Fruit fly (Drosophila melanogaster) whole organism, embryonic: Measurements from ENCODE around the gene CG14459.

Experiments
- Adf1 ChIP-seq: fragments of 200-800 bp; sonication (Bioruptor generic); IDR thresholded peaks from 2 replicates; pipeline ENCODE4 v1.3.6; 2022; ENCODE audit warnings: missing biosample characterization, missing genetic modification characterization
- Atf-2 ChIP-seq: fragments of 200-800 bp; sonication (Bioruptor generic); optimal IDR thresholded peaks from 2 replicates; lab custom pipeline; 2016; ENCODE audit warnings: missing biosample characterization, missing genetic modification characterization
- CG11696 ChIP-seq: fragments of 200-800 bp; sonication (Bioruptor generic); IDR thresholded peaks from 2 replicates; pipeline ENCODE4 v1.3.6; 2022; ENCODE audit warnings: missing biosample characterization, missing genetic modification characterization
- CG11723 ChIP-seq: fragments of 200-800 bp; sonication (Bioruptor generic); optimal IDR thresholded peaks from 2 replicates; lab custom pipeline; 2017; ENCODE audit warnings: missing biosample characterization, mild to moderate bottlenecking, missing genetic modification characterization
- CG12236 ChIP-seq: fragments of 200-800 bp; sonication (Bioruptor generic); optimal IDR thresholded peaks from 2 replicates; lab custom pipeline; 2016; ENCODE audit warnings: missing biosample characterization, missing genetic modification characterization
- CG12744 ChIP-seq: fragments of 200-800 bp; sonication (Bioruptor generic); optimal IDR thresholded peaks from 2 replicates; lab custom pipeline; 2016; ENCODE audit warnings: missing biosample characterization, missing genetic modification characterization
- CG12942 ChIP-seq: fragments of 200-800 bp; sonication (Bioruptor generic); optimal IDR thresholded peaks from 3 replicates; lab custom pipeline; 2016; ENCODE audit warnings: missing biosample characterization, missing genetic modification characterization
- CG15514 ChIP-seq: fragments of 200-800 bp; sonication (Bioruptor generic); optimal IDR thresholded peaks from 3 replicates; lab custom pipeline; 2017; ENCODE audit warnings: missing biosample characterization, missing genetic modification characterization, mild to moderate bottlenecking, moderate library complexity, missing genetic modification reagents
- CG2120 ChIP-seq: fragments of 200-800 bp; sonication (Bioruptor generic); optimal IDR thresholded peaks from 3 replicates; lab custom pipeline; 2016; ENCODE audit warnings: missing biosample characterization, missing genetic modification characterization
- CG34224 ChIP-seq: fragments of 200-800 bp; sonication (Bioruptor generic); IDR thresholded peaks from 3 replicates; pipeline ENCODE4 v1.3.6; 2022; ENCODE audit warnings: missing biosample characterization, missing genetic modification characterization; ENCODE audit not compliant: partially characterized antibody
- CG42726 ChIP-seq: fragments of 200-800 bp; sonication (Bioruptor generic); IDR thresholded peaks from 2 replicates; pipeline ENCODE4 v1.3.6; 2022; ENCODE audit warnings: missing biosample characterization, missing genetic modification characterization; ENCODE audit not compliant: partially characterized antibody
- CG4360 ChIP-seq: fragments of 200-800 bp; sonication (Bioruptor generic); IDR thresholded peaks from 2 replicates; pipeline ENCODE4 v1.3.6; 2022; ENCODE audit warnings: missing biosample characterization, missing genetic modification characterization
- CG5180 ChIP-seq: fragments of 200-800 bp; sonication (Bioruptor generic); optimal IDR thresholded peaks from 3 replicates; lab custom pipeline; 2017; ENCODE audit warnings: missing biosample characterization, missing genetic modification characterization, mild to moderate bottlenecking, moderate library complexity, missing genetic modification reagents
- CG7271 ChIP-seq: fragments of 200-800 bp; sonication (Bioruptor generic); optimal IDR thresholded peaks from 2 replicates; lab custom pipeline; 2018; ENCODE audit warnings: missing biosample characterization, mild to moderate bottlenecking, missing genetic modification characterization, moderate library complexity
- CG7357 ChIP-seq: fragments of 200-800 bp; sonication (Bioruptor generic); IDR thresholded peaks from 3 replicates; pipeline ENCODE4 v1.3.6; 2022; ENCODE audit warnings: missing biosample characterization, missing genetic modification characterization
- CG9215 ChIP-seq: fragments of 200-800 bp; sonication (Bioruptor generic); IDR thresholded peaks from 2 replicates; pipeline ENCODE4 v1.3.6; 2022; ENCODE audit warnings: missing biosample characterization, missing genetic modification characterization
- CG9727 ChIP-seq: fragments of 200-800 bp; sonication (Bioruptor generic); optimal IDR thresholded peaks from 3 replicates; lab custom pipeline; 2017; ENCODE audit warnings: missing biosample characterization, mild to moderate bottlenecking, missing genetic modification characterization
- CG9932 ChIP-seq: fragments of 200-800 bp; sonication (Bioruptor generic); IDR thresholded peaks from 2 replicates; pipeline ENCODE4 v1.3.6; 2022; ENCODE audit warnings: missing biosample characterization, missing genetic modification characterization
- CTCF ChIP-seq: fragments of 200-800 bp; sonication (Bioruptor generic); optimal IDR thresholded peaks from 2 replicates; lab custom pipeline; 2017; ENCODE audit warnings: missing biosample characterization, mild to moderate bottlenecking, missing genetic modification characterization, moderate library complexity
- Dip3 ChIP-seq: fragments of 200-800 bp; sonication (Bioruptor generic); optimal IDR thresholded peaks from 3 replicates; lab custom pipeline; 2016; ENCODE audit warnings: missing biosample characterization, missing genetic modification characterization
- E2f1 ChIP-seq: fragments of 200-800 bp; sonication (Bioruptor generic); IDR thresholded peaks from 2 replicates; pipeline ENCODE4 v1.3.6; 2022; ENCODE audit warnings: missing biosample characterization, missing genetic modification characterization
- E2f2 ChIP-seq: fragments of 200-800 bp; sonication (Bioruptor generic); IDR thresholded peaks from 2 replicates; pipeline ENCODE4 v1.3.6; 2022; ENCODE audit warnings: missing biosample characterization, missing genetic modification characterization
- Lhr ChIP-seq: fragments of 200-800 bp; sonication (Bioruptor generic); optimal IDR thresholded peaks from 3 replicates; lab custom pipeline; 2017; ENCODE audit warnings: mild to moderate bottlenecking, missing biosample characterization, missing genetic modification reagents, missing genetic modification characterization
- MTF-1 ChIP-seq: fragments of 200-800 bp; sonication (Bioruptor generic); optimal IDR thresholded peaks from 2 replicates; lab custom pipeline; 2018; ENCODE audit warnings: missing biosample characterization, mild to moderate bottlenecking, missing genetic modification characterization, borderline replicate concordance
- Mrtf ChIP-seq: fragments of 200-800 bp; sonication (Bioruptor generic); IDR thresholded peaks from 3 replicates; pipeline ENCODE4 v1.3.6; 2022; ENCODE audit warnings: missing biosample characterization, missing genetic modification characterization
- Myb ChIP-seq: fragments of 200-800 bp; sonication (Bioruptor generic); optimal IDR thresholded peaks from 2 replicates; lab custom pipeline; 2016; ENCODE audit warnings: missing biosample characterization, missing genetic modification characterization
- NK7.1 ChIP-seq: fragments of 200-800 bp; sonication (Bioruptor generic); optimal IDR thresholded peaks from 3 replicates; lab custom pipeline; 2016; ENCODE audit warnings: missing biosample characterization, missing genetic modification characterization
- Nf-YB ChIP-seq: fragments of 200-800 bp; sonication (Bioruptor generic); optimal IDR thresholded peaks from 3 replicates; lab custom pipeline; 2019; ENCODE audit warnings: missing biosample characterization, mild to moderate bottlenecking, missing genetic modification characterization, moderate library complexity
- Nf-YC ChIP-seq: fragments of 200-800 bp; optimal IDR thresholded peaks from 3 replicates; lab custom pipeline; 2019; ENCODE audit warnings: missing biosample characterization, mild to moderate bottlenecking, missing genetic modification characterization, moderate library complexity
- NfI ChIP-seq: fragments of 200-800 bp; sonication (Bioruptor generic); optimal IDR thresholded peaks from 3 replicates; lab custom pipeline; 2018; ENCODE audit warnings: missing biosample characterization, mild to moderate bottlenecking, missing genetic modification characterization, moderate library complexity
- Sry-δ ChIP-seq: fragments of 200-800 bp; sonication (Bioruptor generic); optimal IDR thresholded peaks from 2 replicates; lab custom pipeline; 2016; ENCODE audit warnings: missing biosample characterization, missing genetic modification characterization
- Trl ChIP-seq, 3 experiments: fragments of >200 bp in 2 of 3; fragments of 200-800 bp in 1 of 3; sonication (Bioruptor generic) in 1 of 3; optimal IDR thresholded peaks; 2 replicates in 1 of 3; 3 replicates in 2 of 3; lab custom pipeline; 2016 to 2017; ENCODE audit warnings: missing biosample characterization in 1 of 3, missing genetic modification characterization in 1 of 3
- ab ChIP-seq: fragments of 200-800 bp; sonication (Bioruptor generic); optimal IDR thresholded peaks from 2 replicates; lab custom pipeline; 2016; ENCODE audit warnings: missing biosample characterization, missing genetic modification characterization
- caup ChIP-seq: fragments of 200-800 bp; sonication (Bioruptor generic); optimal IDR thresholded peaks from 3 replicates; lab custom pipeline; 2017; ENCODE audit warnings: missing biosample characterization, mild to moderate bottlenecking, missing genetic modification characterization, moderate library complexity; ENCODE audit not compliant: severe bottlenecking
- cg ChIP-seq: fragments of 200-800 bp; sonication (Bioruptor generic); optimal IDR thresholded peaks from 3 replicates; lab custom pipeline; 2019; ENCODE audit warnings: missing biosample characterization, mild to moderate bottlenecking, missing genetic modification characterization, moderate library complexity
- croc ChIP-seq: fragments of 200-800 bp; sonication (Bioruptor generic); conservative IDR thresholded peaks from 3 replicates; pipeline ENCODE4 v1.3.6; 2022; ENCODE audit warnings: missing biosample characterization, missing genetic modification characterization
- ewg ChIP-seq: fragments of 200-800 bp; sonication (Bioruptor generic); optimal IDR thresholded peaks from 3 replicates; lab custom pipeline; 2017; ENCODE audit warnings: mild to moderate bottlenecking, missing biosample characterization, missing genetic modification reagents, missing genetic modification characterization
- gem ChIP-seq: fragments of 200-800 bp; sonication (Bioruptor generic); optimal IDR thresholded peaks from 2 replicates; lab custom pipeline; 2019; ENCODE audit warnings: missing biosample characterization, mild to moderate bottlenecking, missing genetic modification characterization, moderate library complexity
- maf-S ChIP-seq: fragments of 200-800 bp; sonication (Bioruptor generic); optimal IDR thresholded peaks from 2 replicates; lab custom pipeline; 2016; ENCODE audit warnings: missing biosample characterization, missing genetic modification characterization
- nerfin-1 ChIP-seq: fragments of 200-800 bp; sonication (Bioruptor generic); optimal IDR thresholded peaks from 3 replicates; lab custom pipeline; 2019; ENCODE audit warnings: missing biosample characterization, mild to moderate bottlenecking, missing genetic modification characterization, moderate library complexity
- ranshi ChIP-seq: fragments of 200-800 bp; sonication (Bioruptor generic); IDR thresholded peaks from 2 replicates; pipeline ENCODE4 v1.3.6; 2022; ENCODE audit warnings: missing biosample characterization, missing genetic modification characterization
- row ChIP-seq: fragments of 200-800 bp; sonication (Bioruptor generic); IDR thresholded peaks from 3 replicates; pipeline ENCODE4 v1.3.6; 2022; ENCODE audit warnings: missing biosample characterization, missing genetic modification characterization
- scrt ChIP-seq: fragments of 200-800 bp; sonication (Bioruptor generic); optimal IDR thresholded peaks from 2 replicates; lab custom pipeline; 2018; ENCODE audit warnings: missing biosample characterization, mild to moderate bottlenecking, missing genetic modification characterization, moderate library complexity
- seq ChIP-seq: fragments of 200-800 bp; sonication (Bioruptor generic); IDR thresholded peaks from 2 replicates; pipeline ENCODE4 v1.3.6; 2022; ENCODE audit warnings: missing biosample characterization, missing genetic modification characterization
- shn ChIP-seq: fragments of 200-800 bp; sonication (Bioruptor generic); optimal IDR thresholded peaks from 3 replicates; lab custom pipeline; 2016; ENCODE audit warnings: missing biosample characterization, missing genetic modification characterization
- slbo ChIP-seq: fragments of 200-800 bp; sonication (Bioruptor generic); IDR thresholded peaks from 2 replicates; pipeline ENCODE4 v1.3.6; 2022; ENCODE audit warnings: missing biosample characterization, missing genetic modification characterization
- so ChIP-seq: fragments of 200-800 bp; sonication (Bioruptor generic); IDR thresholded peaks from 3 replicates; pipeline ENCODE4 v1.3.6; 2022; ENCODE audit warnings: missing biosample characterization, missing genetic modification characterization
- tll ChIP-seq, 2 experiments: fragments of 200-800 bp in 1 of 2; fragments of >200 bp in 1 of 2; sonication (Bioruptor generic) in 1 of 2; optimal IDR thresholded peaks; 2 replicates each; lab custom pipeline; 2017 to 2019; ENCODE audit warnings: missing biosample characterization in 2 of 2, missing genetic modification characterization in 2 of 2, mild to moderate bottlenecking in 1 of 2, moderate library complexity in 1 of 2
- wdn ChIP-seq: fragments of 200-800 bp; sonication (Bioruptor generic); IDR thresholded peaks from 2 replicates; pipeline ENCODE4 v1.3.6; 2022; ENCODE audit warnings: missing biosample characterization, missing genetic modification characterization
- z ChIP-seq: fragments of 200-800 bp; sonication (Bioruptor generic); IDR thresholded peaks from 3 replicates; pipeline ENCODE4 v1.3.6; 2022; ENCODE audit warnings: missing biosample characterization, missing genetic modification characterization

CG14459 gene

dm6 chr3L:22645327-22645726 lies 7.6 kb upstream of the CG14459 start, which contains the start of gene CG33766:
TSS of gene CG33766 (plus strand) at chr3L:22645627.
- TF ChIP-seq Dip3 (GFP tag; lab: Kevin White, UChicago) = no peak
- no peak for TF ChIP-seq gem (tag; lab: Kevin White, UChicago)
- no peak for TF ChIP-seq CG12744 (GFP tag; lab: Kevin White, UChicago)
- no peak for TF ChIP-seq so (GFP tag; lab: Robert Waterston, UW)
- no peak for TF ChIP-seq Mrtf
- TF ChIP-seq E2f1 (GFP tag; lab: Robert Waterston, UW) = no peak
- no peak for TF ChIP-seq CG15514
- TF ChIP-seq Atf-2 (GFP tag; lab: Kevin White, UChicago) = no peak
- no peak for TF ChIP-seq ranshi (GFP tag; lab: Robert Waterston, UW)
- no peak for TF ChIP-seq CTCF (GFP tag; lab: Kevin White, UChicago)
- TF ChIP-seq Sry-δ (GFP tag; lab: Kevin White, UChicago) = no peak
- no peak for TF ChIP-seq CG34224 (GFP tag; lab: Robert Waterston, UW)
- TF ChIP-seq ab = no peak
- no peak for TF ChIP-seq CG7357 (GFP tag; lab: Robert Waterston, UW)
- no peak for TF ChIP-seq CG7271 (tag; lab: Kevin White, UChicago)
- TF ChIP-seq maf-S (GFP tag; lab: Kevin White, UChicago) = no peak
- no peak for TF ChIP-seq CG42726 (GFP tag; lab: Robert Waterston, UW)
- TF ChIP-seq, all 482 proteins: peak for 0

dm6 chr3L:22642276-22642900 lies 4.7 kb upstream of the CG14459 start:
- TF ChIP-seq slbo (GFP tag; lab: Robert Waterston, UW) (no peak), ewg (GFP tag; lab: Kevin White, UChicago) (peak; percentile 70), Adf1 (GFP tag; lab: Robert Waterston, UW) (no peak), E2f2 (GFP tag; lab: Robert Waterston, UW) (no peak), Lhr (no peak), z (GFP tag; lab: Robert Waterston, UW) (no peak), CG11723 (no peak), Myb (GFP tag; lab: Kevin White, UChicago) (no peak), NfI (GFP tag; lab: Kevin White, UChicago) (no peak), nerfin-1 (tag; lab: Kevin White, UChicago) (peak; percentile 91), tll (GFP tag; optimal IDR thresholded peaks at IDR 0.05; lab: Kevin White, UChicago) (peak in 1 of 2 experiments; percentile 41), scrt (GFP tag; lab: Kevin White, UChicago) (peak; percentile 38), CG9215 (GFP tag; lab: Robert Waterston, UW) (no peak), CG11696 (GFP tag; lab: Robert Waterston, UW) (no peak), Nf-YC (tag; lab: Kevin White, UChicago) (peak; percentile 95), CG5180 (GFP tag; lab: Kevin White, UChicago) (peak; percentile 7), MTF-1 (GFP tag; lab: Kevin White, UChicago) (no peak), Trl (optimal IDR thresholded peaks at IDR 0.05; lab: Kevin White, UChicago) (peak in 1 of 2 experiments; percentile 11), Trl (GFP tag; optimal IDR thresholded peaks at IDR 0.05; lab: Kevin White, UChicago) (no peak), caup (GFP tag; lab: Kevin White, UChicago) (no peak), croc (no peak), CG12236 (GFP tag; lab: Kevin White, UChicago) (no peak), row (GFP tag; lab: Robert Waterston, UW) (no peak), cg (GFP tag; lab: Kevin White, UChicago) (peak; percentile 51), CG4360 (GFP tag; lab: Robert Waterston, UW) (0 out of 2 replicates have a peak, but pooled peaks have one; percentile 29), CG2120 (GFP tag; lab: Kevin White, UChicago) (no peak), CG9727 (GFP tag; lab: Kevin White, UChicago) (no peak), wdn (GFP tag; lab: Robert Waterston, UW) (no peak), NK7.1 (GFP tag; lab: Kevin White, UChicago) (no peak), seq (GFP tag; lab: Robert Waterston, UW) (no peak), CG12942 (GFP tag; lab: Kevin White, UChicago) (no peak), CG9932 (GFP tag; lab: Robert Waterston, UW) (no peak), Nf-YB (GFP tag; lab: Kevin White, UChicago) (peak; percentile 94), shn (GFP tag; lab: Kevin White, UChicago) (no peak)
